Worm (Caenorhabditis elegans) whole organism, midembryonic: Measurements from ENCODE around the gene pgph-1.

ENCODE experiments used
- T22C8.4 ChIP-seq: fragments of 200-800 bp; sonication (Bioruptor generic); IDR thresholded peaks from 2 replicates; pipeline ENCODE4 v1.3.6; 2022; ENCODE audit warnings: missing genetic modification characterization, missing compliant biosample characterization
- cog-1 ChIP-seq: sonication (generic microtip); optimal IDR thresholded peaks from 2 replicates; lab custom pipeline; 2016; ENCODE audit warnings: missing genetic modification characterization, missing compliant biosample characterization
- flt-1 ChIP-seq: fragments of 200-800 bp; sonication (Bioruptor generic); IDR thresholded peaks from 2 replicates; pipeline ENCODE4 v1.3.6; 2022; ENCODE audit warnings: missing genetic modification characterization, missing compliant biosample characterization
- med-1 ChIP-seq: sonication (generic microtip); optimal IDR thresholded peaks from 2 replicates; lab custom pipeline; 2017; ENCODE audit warnings: missing genetic modification characterization, mild to moderate bottlenecking, missing compliant biosample characterization, antibody characterized with exemption, missing genetic modification reagents; ENCODE audit not compliant: insufficient read depth
- ref-1 ChIP-seq: fragments of 200-800 bp; sonication (Bioruptor generic); conservative IDR thresholded peaks from 2 replicates; pipeline ENCODE4 v1.3.6; 2022; ENCODE audit warnings: missing genetic modification reagents, missing genetic modification characterization, missing compliant biosample characterization
- tab-1 ChIP-seq: fragments of 200-800 bp; sonication (Bioruptor generic); IDR thresholded peaks from 2 replicates; pipeline ENCODE4 v1.3.6; 2022; ENCODE audit warnings: missing genetic modification characterization, missing compliant biosample characterization
- ztf-23 ChIP-seq: fragments of 200-800 bp; sonication (Bioruptor generic); IDR thresholded peaks from 2 replicates; pipeline ENCODE4 v1.3.6; 2022; ENCODE audit warnings: missing genetic modification reagents, missing genetic modification characterization, missing compliant biosample characterization
- ztf-29 ChIP-seq: fragments of 200-800 bp; sonication (Bioruptor generic); IDR thresholded peaks from 2 replicates; pipeline ENCODE4 v1.3.6; 2022; ENCODE audit warnings: missing genetic modification reagents, missing genetic modification characterization, missing compliant biosample characterization

ce11 chrV:5747519-5747918 lies 5.8 kb downstream of the pgph-1 start, which contains the start of gene acds-10:
- TF ChIP-seq tab-1 (GFP tag; lab: Robert Waterston, UW) = no peak
- TF ChIP-seq med-1 (GFP tag; lab: Kevin White, UChicago) = no peak
- no peak for TF ChIP-seq cog-1 (tag; lab: Kevin White, UChicago)
- no peak for TF ChIP-seq flt-1 (GFP tag; lab: Robert Waterston, UW)
- no peak for TF ChIP-seq ref-1
- no peak for TF ChIP-seq T22C8.4
- no peak for TF ChIP-seq ztf-23 (GFP tag; lab: Robert Waterston, UW)
- no peak for TF ChIP-seq ztf-29 (GFP tag; lab: Robert Waterston, UW)
